Worm (Caenorhabditis elegans): Measurements from ENCODE around the gene fipr-27.
A peak's percentile ranks its signal among the peaks of the same experiment; 100 is the strongest.
"Not testable (repeated sequence)": the region's sequence is repeated elsewhere in the genome, so short reads cannot be mapped to it uniquely, and the experiment has no call there.

fipr-27 gene

ce11 chrIV:16658731-16659130 is 28.0 kb downstream of the fipr-27 start:
- no peak for TF ChIP-seq dao-5 (tag; optimal IDR thresholded peaks at IDR 0.05)
- no peak for TF ChIP-seq W03F9.2 (tag; optimal IDR thresholded peaks at IDR 0.05)
- no peak for TF ChIP-seq him-1 (tag; optimal IDR thresholded peaks at IDR 0.05)

ce11 chrIV:16659475-16659874 is 28.8 kb downstream of the fipr-27 start:
- TF ChIP-seq him-1 (tag; optimal IDR thresholded peaks at IDR 0.05) (no peak), W03F9.2 (tag; optimal IDR thresholded peaks at IDR 0.05) (no peak), dao-5 (tag; optimal IDR thresholded peaks at IDR 0.05) (no peak)

- TF ChIP-seq W03F9.2 (tag; optimal IDR thresholded peaks at IDR 0.05), result peak; percentile 3
- no peak for TF ChIP-seq dao-5 (tag; optimal IDR thresholded peaks at IDR 0.05)
- TF ChIP-seq him-1 (tag; optimal IDR thresholded peaks at IDR 0.05), result peak; percentile 58
Observed at ce11 chrIV:16663591-16663990, 32.9 kb downstream of the fipr-27 start.

- TF ChIP-seq him-1, W03F9.2, dao-5 (tag; optimal IDR thresholded peaks at IDR 0.05): not testable (repeated sequence)
Observed at ce11 chrIV:16664020-16664419, 33.3 kb downstream of the fipr-27 start, which contains the start of gene sta-1. Gene sta-1 (plus strand): TSS chrIV:16664320.

Data from whole organism, L4/young adult.